Worm (Caenorhabditis elegans) whole organism, L4 larva: Measurements from ENCODE around the gene K11D12.11.

Source experiments
- aly-2 ChIP-seq: sonication (generic microtip); optimal IDR thresholded peaks from 2 replicates; lab custom pipeline; 2018; ENCODE audit warnings: missing biosample characterization, missing genetic modification characterization
- ceh-82 ChIP-seq: sonication (generic microtip); optimal IDR thresholded peaks from 2 replicates; lab custom pipeline; 2017; ENCODE audit warnings: missing biosample characterization, missing genetic modification characterization
- daf-19 ChIP-seq: fragments of 200-800 bp; sonication (Bioruptor generic); conservative IDR thresholded peaks from 2 replicates; pipeline ENCODE4 v1.3.6; 2022; ENCODE audit warnings: missing genetic modification characterization, missing compliant biosample characterization
- egl-27 ChIP-seq: sonication (generic microtip); optimal IDR thresholded peaks from 3 replicates; lab custom pipeline; 2017; ENCODE audit warnings: missing biosample characterization, missing genetic modification reagents, missing genetic modification characterization
- fkh-10 ChIP-seq: fragments of 150-350 bp; optimal IDR thresholded peaks from 2 replicates; lab custom pipeline; 2014; ENCODE audit warnings: missing biosample characterization, missing genetic modification reagents, missing genetic modification characterization
- fos-1 ChIP-seq: fragments of 150-350 bp; optimal IDR thresholded peaks from 2 replicates; lab custom pipeline; 2014; ENCODE audit warnings: missing biosample characterization, missing genetic modification characterization
- nhr-11 ChIP-seq: fragments of 150-350 bp; optimal IDR thresholded peaks from 2 replicates; lab custom pipeline; 2014; ENCODE audit warnings: missing biosample characterization, missing genetic modification characterization
- nhr-77 ChIP-seq: fragments of 150-350 bp; optimal IDR thresholded peaks from 2 replicates; lab custom pipeline; 2014; ENCODE audit warnings: missing biosample characterization, missing genetic modification characterization
- zag-1 ChIP-seq: fragments of 150-350 bp; optimal IDR thresholded peaks from 2 replicates; lab custom pipeline; 2014; ENCODE audit warnings: missing biosample characterization, missing genetic modification characterization
- zip-2 ChIP-seq: fragments of 150-350 bp; optimal IDR thresholded peaks from 2 replicates; lab custom pipeline; 2014; ENCODE audit warnings: missing biosample characterization, missing genetic modification characterization
- ztf-11 ChIP-seq: fragments of 150-350 bp; optimal IDR thresholded peaks from 2 replicates; lab custom pipeline; 2014; ENCODE audit warnings: missing biosample characterization, missing genetic modification characterization

- TF ChIP-seq nhr-77 (tag; lab: Kevin White, UChicago) (no peak), zag-1 (no peak), aly-2 (tag; lab: Kevin White, UChicago) (no peak), nhr-11 (no peak), daf-19 (GFP tag; lab: Robert Waterston, UW) (no peak), ztf-11 (no peak), egl-27 (tag; lab: Kevin White, UChicago) (no peak), fos-1 (tag; lab: Kevin White, UChicago) (no peak), fkh-10 (GFP tag; lab: Kevin White, UChicago) (no peak), ceh-82 (tag; lab: Kevin White, UChicago) (no peak), zip-2 (tag; lab: Kevin White, UChicago) (no peak)
Measured at ce11 chrV:5036364-5036763, 3.0 kb downstream of the K11D12.11 start, which contains the start of gene K11D12.7.
